Worm (Caenorhabditis elegans) whole organism, mixed stage, embryonic: ENCODE data around the gene nhr-107.

ENCODE experiments used
- mep-1 ChIP-seq: fragments of 150-350 bp; optimal IDR thresholded peaks from 2 replicates; lab custom pipeline; 2017; ENCODE audit warnings: missing biosample characterization, missing genetic modification reagents, missing genetic modification characterization, inconsistent platforms
- nhr-237 ChIP-seq: fragments of 150-350 bp; optimal IDR thresholded peaks from 2 replicates; lab custom pipeline; 2014; ENCODE audit warnings: missing biosample characterization, missing genetic modification characterization
- nhr-28 ChIP-seq: fragments of 150-350 bp; optimal IDR thresholded peaks from 2 replicates; lab custom pipeline; 2014; ENCODE audit warnings: missing biosample characterization, missing genetic modification characterization
- nhr-76 ChIP-seq: sonication (generic microtip); optimal IDR thresholded peaks from 2 replicates; lab custom pipeline; 2017; ENCODE audit warnings: missing biosample characterization, missing genetic modification characterization
- tbx-8 ChIP-seq: fragments of 200-800 bp; sonication (Bioruptor generic); optimal IDR thresholded peaks from 2 replicates; lab custom pipeline; 2018; ENCODE audit warnings: mild to moderate bottlenecking, missing genetic modification characterization, moderate library complexity, missing compliant biosample characterization
- ztf-11 ChIP-seq: fragments of 150-350 bp; optimal IDR thresholded peaks from 2 replicates; lab custom pipeline; 2014; ENCODE audit warnings: missing biosample characterization, missing genetic modification characterization

DNA sequence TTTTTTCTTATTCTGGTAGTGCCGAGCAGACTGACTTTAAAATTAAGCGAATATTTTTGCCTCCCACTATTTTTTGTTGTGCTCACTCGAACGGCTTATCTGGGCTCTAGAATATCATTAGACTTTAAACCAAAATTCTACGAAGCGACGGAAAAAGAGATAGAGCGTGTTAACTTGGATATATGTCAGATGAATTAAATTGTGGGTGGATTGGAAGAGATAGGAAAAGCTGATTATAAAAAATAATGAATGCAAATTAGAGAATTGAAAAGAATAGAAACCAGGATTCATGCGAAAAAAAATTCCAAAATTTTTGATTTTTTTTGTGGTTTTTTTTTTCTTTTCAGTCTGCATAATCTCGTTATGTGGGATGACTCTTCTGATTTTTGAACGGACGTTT is 24.9 kb upstream of the nhr-107 start, which contains the start of gene F20A1.4:
- TF ChIP-seq tbx-8, result no peak
- TF ChIP-seq nhr-237, result no peak
- TF ChIP-seq nhr-76, result no peak
- TF ChIP-seq mep-1 (tag; lab: Kevin White, UChicago), result no peak
- TF ChIP-seq nhr-28 (tag; lab: Kevin White, UChicago), result no peak
- TF ChIP-seq ztf-11 (tag; lab: Kevin White, UChicago), result no peak
